Fruit fly (Drosophila melanogaster): ENCODE measurements around the gene CG5078.

The CG5078 gene

dm6 chr3L:20537655-20538300 is 31.9 kb downstream of the CG5078 start (continued):
- no peak for TF ChIP-seq Poxn (GFP tag; IDR thresholded peaks at IDR 0.05)
- TF ChIP-seq CG8388 (GFP tag; optimal IDR thresholded peaks at IDR 0.05) = no peak
- TF ChIP-seq Abd-B (GFP tag; optimal IDR thresholded peaks at IDR 0.05) = no peak
- TF ChIP-seq row (GFP tag; IDR thresholded peaks at IDR 0.05) = no peak
- no peak for TF ChIP-seq CG10209 (GFP tag; optimal IDR thresholded peaks at IDR 0.05)
- TF ChIP-seq nmo (GFP tag; optimal IDR thresholded peaks at IDR 0.05) = no peak
- 0 out of 2 replicates have a peak, but pooled peaks have one; percentile 8 for TF ChIP-seq rib (GFP tag; IDR thresholded peaks at IDR 0.05)
- no peak for TF ChIP-seq CG2129 (GFP tag; IDR thresholded peaks at IDR 0.05; ENCODE audit: partially characterized antibody)
- TF ChIP-seq sr (GFP tag; IDR thresholded peaks at IDR 0.05) = no peak
- TF ChIP-seq Dip2 (GFP tag; IDR thresholded peaks at IDR 0.05) = no peak
- TF ChIP-seq tll (GFP tag; optimal IDR thresholded peaks at IDR 0.05) = no peak
- TF ChIP-seq Lpt (GFP tag; optimal IDR thresholded peaks at IDR 0.05) = no peak
- TF ChIP-seq trem (tag; optimal IDR thresholded peaks at IDR 0.05) = no peak
- TF ChIP-seq NC2α (GFP tag; optimal IDR thresholded peaks at IDR 0.05) = no peak
- TF ChIP-seq vnd (GFP tag; IDR thresholded peaks at IDR 0.05; ENCODE audit: partially characterized antibody) = no peak
- TF ChIP-seq CG11560 (tag; IDR thresholded peaks at IDR 0.05) = no peak
- no peak for TF ChIP-seq vvl (GFP tag; IDR thresholded peaks at IDR 0.05)
- no peak for TF ChIP-seq Spps (tag; optimal IDR thresholded peaks at IDR 0.05)
- no peak for TF ChIP-seq Mrtf (GFP tag; IDR thresholded peaks at IDR 0.05)
- TF ChIP-seq cad (GFP tag; optimal IDR thresholded peaks at IDR 0.05) = no peak
- TF ChIP-seq yki (optimal IDR thresholded peaks at IDR 0.05) = no peak
- TF ChIP-seq CG31224 (GFP tag; IDR thresholded peaks at IDR 0.05) = no peak
- TF ChIP-seq wor (GFP tag; IDR thresholded peaks at IDR 0.05) = no peak
- no peak for TF ChIP-seq Asciz (GFP tag; optimal IDR thresholded peaks at IDR 0.05)
- peak; percentile 85 for TF ChIP-seq sens (GFP tag)
- no peak for TF ChIP-seq oc (tag; optimal IDR thresholded peaks at IDR 0.05)
- TF ChIP-seq CG12769 (tag; optimal IDR thresholded peaks at IDR 0.05) = peak; percentile 25
- TF ChIP-seq chm (GFP tag; IDR thresholded peaks at IDR 0.05) = no peak
- TF ChIP-seq CG6683 (GFP tag; optimal IDR thresholded peaks at IDR 0.05) = no peak
- no peak for TF ChIP-seq slou (GFP tag; optimal IDR thresholded peaks at IDR 0.05)
- peak; percentile 58 for TF ChIP-seq lab (GFP tag; optimal IDR thresholded peaks at IDR 0.05)
- no peak for TF ChIP-seq Lhr (GFP tag; optimal IDR thresholded peaks at IDR 0.05)
- TF ChIP-seq Hmr (GFP tag; optimal IDR thresholded peaks at IDR 0.05) = peak; percentile 42
- no peak for TF ChIP-seq Hr51 (GFP tag; optimal IDR thresholded peaks at IDR 0.05)
- TF ChIP-seq CG11695 (GFP tag; IDR thresholded peaks at IDR 0.05) = 0 out of 3 replicates have a peak, but pooled peaks have one; percentile 17
- peak; percentile 53 for TF ChIP-seq cwo (GFP tag; optimal IDR thresholded peaks at IDR 0.05)
- TF ChIP-seq Fer1 (GFP tag; optimal IDR thresholded peaks at IDR 0.05) = peak; percentile 10
- no peak for TF ChIP-seq CG2712 (tag; optimal IDR thresholded peaks at IDR 0.05)
- no peak for TF ChIP-seq gce (GFP tag; IDR thresholded peaks at IDR 0.05)
- TF ChIP-seq CG3847 (GFP tag; IDR thresholded peaks at IDR 0.05) = no peak
- TF ChIP-seq nau (GFP tag; optimal IDR thresholded peaks at IDR 0.05) = no peak
- TF ChIP-seq CG34422 (GFP tag; IDR thresholded peaks at IDR 0.05) = no peak
- TF ChIP-seq CG1792 (GFP tag; optimal IDR thresholded peaks at IDR 0.05) = no peak
- TF ChIP-seq CG17359 (tag; optimal IDR thresholded peaks at IDR 0.05) = no peak
